Worm (Caenorhabditis elegans) whole organism, L3 larva: ENCODE data around the gene fbxb-88.

Experiments used
- R02D3.7 ChIP-seq: fragments of 150-350 bp; optimal IDR thresholded peaks from 2 replicates; lab custom pipeline; 2014; ENCODE audit warnings: missing biosample characterization, missing genetic modification characterization
- ZK546.5 ChIP-seq: sonication (generic microtip); optimal IDR thresholded peaks from 2 replicates; lab custom pipeline; 2017; ENCODE audit warnings: missing biosample characterization, missing genetic modification characterization
- aly-2 ChIP-seq: fragments of 150-350 bp; optimal IDR thresholded peaks from 2 replicates; lab custom pipeline; 2014; ENCODE audit warnings: missing biosample characterization, missing genetic modification characterization
- ama-1 ChIP-seq: fragments of 150-350 bp; optimal IDR thresholded peaks from 2 replicates; lab custom pipeline; 2018
- ceh-16 ChIP-seq: sonication (generic microtip); optimal IDR thresholded peaks from 2 replicates; lab custom pipeline; 2017; ENCODE audit warnings: missing biosample characterization, missing genetic modification characterization
- ceh-9 ChIP-seq: sonication (generic microtip); optimal IDR thresholded peaks from 2 replicates; lab custom pipeline; 2018; ENCODE audit warnings: missing biosample characterization, missing genetic modification characterization
- egl-5 ChIP-seq: fragments of 150-350 bp; optimal IDR thresholded peaks from 2 replicates; lab custom pipeline; 2017; ENCODE audit warnings: missing biosample characterization, missing genetic modification reagents, missing genetic modification characterization, inconsistent platforms
- elt-3 ChIP-seq, 3 experiments: fragments of 150-350 bp in 1 of 3; sonication (generic microtip) in 2 of 3; optimal IDR thresholded peaks; 2 replicates in 2 of 3; 4 replicates in 1 of 3; lab custom pipeline; 2014 to 2017; ENCODE audit warnings: missing biosample characterization in 3 of 3, missing genetic modification characterization in 3 of 3
- fos-1 ChIP-seq: fragments of 150-350 bp; optimal IDR thresholded peaks from 2 replicates; lab custom pipeline; 2014; ENCODE audit warnings: missing biosample characterization, missing genetic modification characterization
- jun-1 ChIP-seq: fragments of 150-350 bp; optimal IDR thresholded peaks from 2 replicates; lab custom pipeline; 2014; ENCODE audit warnings: missing biosample characterization, missing genetic modification reagents, missing genetic modification characterization
- lin-15B ChIP-seq: fragments of 150-350 bp; optimal IDR thresholded peaks from 2 replicates; lab custom pipeline; 2014; ENCODE audit warnings: missing biosample characterization, missing genetic modification characterization
- lin-39 ChIP-seq: fragments of 150-350 bp; optimal IDR thresholded peaks from 2 replicates; lab custom pipeline; 2018; ENCODE audit warnings: missing biosample characterization, missing genetic modification reagents, missing genetic modification characterization
- lsy-12 ChIP-seq: sonication (generic microtip); optimal IDR thresholded peaks from 2 replicates; lab custom pipeline; 2016; ENCODE audit warnings: mild to moderate bottlenecking, missing genetic modification characterization, missing compliant biosample characterization
- mdl-1 ChIP-seq: fragments of 150-350 bp; optimal IDR thresholded peaks from 2 replicates; lab custom pipeline; 2014; ENCODE audit warnings: missing biosample characterization, missing genetic modification characterization
- mml-1 ChIP-seq: fragments of 150-350 bp; sonication (generic microtip); optimal IDR thresholded peaks from 3 replicates; lab custom pipeline; 2014; ENCODE audit warnings: missing biosample characterization, missing genetic modification characterization
- nfya-1 ChIP-seq: sonication (generic microtip); optimal IDR thresholded peaks from 2 replicates; lab custom pipeline; 2017; ENCODE audit warnings: missing genetic modification characterization, mild to moderate bottlenecking, missing compliant biosample characterization, antibody characterized with exemption, moderate library complexity; ENCODE audit not compliant: insufficient read depth
- nhr-11 ChIP-seq: fragments of 150-350 bp; optimal IDR thresholded peaks from 2 replicates; lab custom pipeline; 2014; ENCODE audit warnings: missing biosample characterization, missing genetic modification characterization
- nhr-12 ChIP-seq: fragments of 150-350 bp; optimal IDR thresholded peaks from 2 replicates; lab custom pipeline; 2014; ENCODE audit warnings: missing biosample characterization, missing genetic modification characterization
- nhr-23 ChIP-seq: fragments of 150-350 bp; optimal IDR thresholded peaks from 2 replicates; lab custom pipeline; 2014; ENCODE audit warnings: missing biosample characterization, missing genetic modification reagents, missing genetic modification characterization
- nhr-237 ChIP-seq: fragments of 150-350 bp; optimal IDR thresholded peaks from 2 replicates; lab custom pipeline; 2014; ENCODE audit warnings: missing biosample characterization, missing genetic modification characterization
- nhr-25 ChIP-seq: sonication (generic microtip); optimal IDR thresholded peaks from 2 replicates; lab custom pipeline; 2017; ENCODE audit warnings: missing biosample characterization, missing genetic modification characterization
- nhr-28 ChIP-seq: fragments of 150-350 bp; optimal IDR thresholded peaks from 2 replicates; lab custom pipeline; 2014; ENCODE audit warnings: missing biosample characterization, missing genetic modification characterization
- nhr-43 ChIP-seq: sonication (generic microtip); optimal IDR thresholded peaks from 2 replicates; lab custom pipeline; 2016; ENCODE audit warnings: mild to moderate bottlenecking, missing genetic modification characterization, missing compliant biosample characterization; ENCODE audit not compliant: poor library complexity, severe bottlenecking
- nhr-67 ChIP-seq: fragments of 150-350 bp; optimal IDR thresholded peaks from 2 replicates; lab custom pipeline; 2014; ENCODE audit warnings: missing biosample characterization, missing genetic modification characterization
- nhr-76 ChIP-seq: fragments of 150-350 bp; sonication (generic microtip); optimal IDR thresholded peaks from 5 replicates; lab custom pipeline; 2014; ENCODE audit warnings: missing biosample characterization, missing genetic modification characterization
- nhr-77 ChIP-seq: fragments of 150-350 bp; optimal IDR thresholded peaks from 2 replicates; lab custom pipeline; 2014; ENCODE audit warnings: missing biosample characterization, missing genetic modification characterization
- sea-2 ChIP-seq: fragments of 150-350 bp; sonication (generic microtip); optimal IDR thresholded peaks from 4 replicates; lab custom pipeline; 2014; ENCODE audit warnings: missing biosample characterization, missing genetic modification reagents, missing genetic modification characterization
- skn-1 ChIP-seq: fragments of 150-350 bp; optimal IDR thresholded peaks from 2 replicates; lab custom pipeline; 2014; ENCODE audit warnings: missing biosample characterization, missing genetic modification characterization
- snpc-4 ChIP-seq: fragments of 150-350 bp; optimal IDR thresholded peaks from 2 replicates; lab custom pipeline; 2014; ENCODE audit warnings: missing biosample characterization, missing genetic modification characterization
- tbx-2 ChIP-seq: sonication (generic microtip); optimal IDR thresholded peaks from 2 replicates; lab custom pipeline; 2016; ENCODE audit warnings: mild to moderate bottlenecking, missing genetic modification characterization, missing compliant biosample characterization
- unc-39 ChIP-seq: sonication (generic microtip); optimal IDR thresholded peaks from 4 replicates; lab custom pipeline; 2017; ENCODE audit warnings: missing biosample characterization, missing genetic modification characterization
- unc-62 ChIP-seq: fragments of 150-350 bp; sonication (generic microtip); optimal IDR thresholded peaks from 4 replicates; lab custom pipeline; 2014; ENCODE audit warnings: missing biosample characterization, missing genetic modification reagents, missing genetic modification characterization
- ztf-11 ChIP-seq: fragments of 150-350 bp; optimal IDR thresholded peaks from 2 replicates; lab custom pipeline; 2014; ENCODE audit warnings: missing biosample characterization, missing genetic modification characterization

Gene fbxb-88

ce11 chrII:4871834-4872233 is 44.1 kb upstream of the fbxb-88 start:
- TF ChIP-seq nhr-77 (tag; lab: Kevin White, UChicago), result no peak
- no peak for TF ChIP-seq fos-1 (tag; lab: Kevin White, UChicago)
- no peak for TF ChIP-seq nhr-76 (tag; lab: Kevin White, UChicago)
- TF ChIP-seq ceh-9 (tag; lab: Kevin White, UChicago), result no peak
- no peak for TF ChIP-seq nhr-28 (tag; lab: Kevin White, UChicago)
- TF ChIP-seq nhr-43, result peak; percentile 35
- no peak for TF ChIP-seq ceh-16 (tag; lab: Kevin White, UChicago)

- TF ChIP-seq nhr-12 (tag; lab: Kevin White, UChicago) (no peak), snpc-4 (tag; lab: Kevin White, UChicago) (no peak), lsy-12 (no peak)
- TF ChIP-seq, all 47 proteins: peak for 0
Observed at ce11 chrII:4870691-4871090, 43.0 kb upstream of the fbxb-88 start, which contains the start of gene col-20. Gene col-20 (minus strand): TSS chrII:4870791.

- no peak for TF ChIP-seq ZK546.5
- TF ChIP-seq jun-1 (tag; lab: Kevin White, UChicago), result no peak
- no peak for TF ChIP-seq unc-39 (tag; lab: Kevin White, UChicago)
- TF ChIP-seq lsy-12, result no peak
Observed at ce11 chrII:4869793-4870343, 42.2 kb upstream of the fbxb-88 start.

- TF ChIP-seq mml-1 (tag; lab: Kevin White, UChicago) (no peak), sea-2 (GFP tag; lab: Kevin White, UChicago) (no peak), lin-15B (tag; lab: Kevin White, UChicago) (no peak), nhr-237 (tag; lab: Kevin White, UChicago) (no peak), R02D3.7 (tag; lab: Kevin White, UChicago) (no peak), lin-39 (tag; lab: Kevin White, UChicago) (no peak), aly-2 (tag; lab: Kevin White, UChicago) (no peak), jun-1 (tag; lab: Kevin White, UChicago) (no peak), tbx-2 (tag; lab: Kevin White, UChicago) (no peak), unc-39 (tag; lab: Kevin White, UChicago) (no peak), mdl-1 (tag; lab: Kevin White, UChicago) (no peak), egl-5 (tag; lab: Kevin White, UChicago) (no peak), skn-1 (tag; lab: Kevin White, UChicago) (no peak), ztf-11 (no peak), fos-1 (tag; lab: Kevin White, UChicago) (no peak), nhr-28 (tag; lab: Kevin White, UChicago) (no peak), elt-3 (tag; optimal IDR thresholded peaks at IDR 0.05; lab: Kevin White, UChicago) (no peak), nhr-77 (tag; lab: Kevin White, UChicago) (no peak), nhr-11 (tag; lab: Kevin White, UChicago) (no peak)
Observed at ce11 chrII:4867476-4867875, 39.8 kb upstream of the fbxb-88 start, which contains the start of gene col-17. Gene col-17 (minus strand): TSS chrII:4867576.

ce11 chrII:4866045-4866444 is 38.4 kb upstream of the fbxb-88 start:
- TF ChIP-seq unc-62 (GFP tag; lab: Kevin White, UChicago) (peak; percentile 50), nhr-77 (tag; lab: Kevin White, UChicago) (peak; percentile 16), elt-3 (tag; optimal IDR thresholded peaks at IDR 0.05; lab: Kevin White, UChicago) (peak in 1 of 3 experiments; percentile 73), nhr-43 (peak; percentile 74), ama-1 (lab: Kevin White, UChicago) (peak; percentile 91), ZK546.5 (no peak), nfya-1 (peak; percentile 25), nhr-67 (tag; lab: Kevin White, UChicago) (no peak), nhr-28 (tag; lab: Kevin White, UChicago) (no peak), R02D3.7 (tag; lab: Kevin White, UChicago) (peak; percentile 28), nhr-23 (tag; lab: Kevin White, UChicago) (peak; percentile 64), nhr-25 (peak; percentile 78), lsy-12 (no peak)
